Fruit fly (Drosophila melanogaster) whole organism, embryonic: ENCODE results near the gene stumps.

Source experiments
- Abd-B ChIP-seq: fragments of 200-800 bp; sonication (Bioruptor generic); optimal IDR thresholded peaks from 2 replicates; lab custom pipeline; 2018; ENCODE audit warnings: missing biosample characterization, mild to moderate bottlenecking, missing genetic modification characterization, moderate library complexity
- CG10147 ChIP-seq: fragments of 200-800 bp; sonication (Bioruptor generic); optimal IDR thresholded peaks from 2 replicates; lab custom pipeline; 2019; ENCODE audit warnings: missing biosample characterization, mild to moderate bottlenecking, missing genetic modification characterization, moderate library complexity
- CG11696 ChIP-seq: fragments of 200-800 bp; sonication (Bioruptor generic); IDR thresholded peaks from 2 replicates; pipeline ENCODE4 v1.3.6; 2022; ENCODE audit warnings: missing biosample characterization, missing genetic modification characterization
- CG12104 ChIP-seq: fragments of 200-800 bp; sonication (Bioruptor generic); optimal IDR thresholded peaks from 3 replicates; lab custom pipeline; 2016; ENCODE audit warnings: missing biosample characterization, missing genetic modification characterization
- CG14014 ChIP-seq: fragments of 200-800 bp; sonication (Bioruptor generic); IDR thresholded peaks from 2 replicates; pipeline ENCODE4 v1.3.6; 2022; ENCODE audit warnings: missing biosample characterization, missing genetic modification characterization
- CG14710 ChIP-seq: fragments of 200-800 bp; sonication (Bioruptor generic); optimal IDR thresholded peaks from 3 replicates; lab custom pipeline; 2019; ENCODE audit warnings: missing biosample characterization, mild to moderate bottlenecking, missing genetic modification characterization, moderate library complexity
- CG15479 ChIP-seq: fragments of 200-800 bp; sonication (Bioruptor generic); optimal IDR thresholded peaks from 3 replicates; lab custom pipeline; 2019; ENCODE audit warnings: missing biosample characterization, mild to moderate bottlenecking, missing genetic modification characterization, moderate library complexity
- CG1602 ChIP-seq: fragments of 200-800 bp; sonication (Bioruptor generic); optimal IDR thresholded peaks from 3 replicates; lab custom pipeline; 2016; ENCODE audit warnings: missing biosample characterization, missing genetic modification characterization
- CG18262 ChIP-seq: fragments of 200-800 bp; optimal IDR thresholded peaks from 3 replicates; lab custom pipeline; 2019; ENCODE audit warnings: missing biosample characterization, mild to moderate bottlenecking, missing genetic modification characterization, moderate library complexity
- CG2120 ChIP-seq: fragments of 200-800 bp; sonication (Bioruptor generic); optimal IDR thresholded peaks from 3 replicates; lab custom pipeline; 2016; ENCODE audit warnings: missing biosample characterization, missing genetic modification characterization
- CG32532 ChIP-seq: fragments of 200-800 bp; sonication (Bioruptor generic); IDR thresholded peaks from 2 replicates; pipeline ENCODE4 v1.3.6; 2022; ENCODE audit warnings: missing biosample characterization, missing genetic modification characterization
- CG32767 ChIP-seq: fragments of 200-800 bp; sonication (Bioruptor generic); IDR thresholded peaks from 2 replicates; pipeline ENCODE4 v1.3.6; 2022; ENCODE audit warnings: missing biosample characterization, missing genetic modification characterization
- CG3407 ChIP-seq: fragments of 200-800 bp; sonication (Bioruptor generic); optimal IDR thresholded peaks from 2 replicates; lab custom pipeline; 2018; ENCODE audit warnings: missing biosample characterization, mild to moderate bottlenecking, missing genetic modification characterization
- CG4282 ChIP-seq: fragments of 200-800 bp; sonication (Bioruptor generic); optimal IDR thresholded peaks from 2 replicates; lab custom pipeline; 2016; ENCODE audit warnings: missing biosample characterization, missing genetic modification characterization
- CG7745 ChIP-seq: fragments of 200-800 bp; sonication (Bioruptor generic); optimal IDR thresholded peaks from 2 replicates; lab custom pipeline; 2018; ENCODE audit warnings: missing biosample characterization, mild to moderate bottlenecking, missing genetic modification characterization, moderate library complexity
- CG7839 ChIP-seq: fragments of 200-800 bp; sonication (Bioruptor generic); optimal IDR thresholded peaks from 3 replicates; lab custom pipeline; 2018; ENCODE audit warnings: missing biosample characterization, mild to moderate bottlenecking, missing genetic modification characterization, moderate library complexity
- CG8924 ChIP-seq: fragments of 200-800 bp; optimal IDR thresholded peaks from 3 replicates; lab custom pipeline; 2019; ENCODE audit warnings: missing biosample characterization, mild to moderate bottlenecking, missing genetic modification characterization, moderate library complexity
- CG9437 ChIP-seq: fragments of 200-800 bp; sonication (Bioruptor generic); optimal IDR thresholded peaks from 2 replicates; lab custom pipeline; 2018; ENCODE audit warnings: missing biosample characterization, mild to moderate bottlenecking, missing genetic modification characterization
- D ChIP-seq, 2 experiments: fragments of 200-800 bp in 1 of 2; fragments of >200 bp in 1 of 2; sonication (Bioruptor generic) in 1 of 2; optimal IDR thresholded peaks; 2 replicates in 1 of 2; 3 replicates in 1 of 2; lab custom pipeline; 2017; ENCODE audit warnings: mild to moderate bottlenecking in 1 of 2, missing biosample characterization in 1 of 2, missing genetic modification characterization in 1 of 2, missing genetic modification reagents in 1 of 2
- D19B ChIP-seq: fragments of 200-800 bp; sonication (Bioruptor generic); optimal IDR thresholded peaks from 2 replicates; lab custom pipeline; 2017; ENCODE audit warnings: missing biosample characterization, mild to moderate bottlenecking, missing genetic modification characterization
- Drgx ChIP-seq: fragments of 200-800 bp; sonication (Bioruptor generic); IDR thresholded peaks from 2 replicates; pipeline ENCODE4 v1.3.6; 2022; ENCODE audit warnings: missing biosample characterization, missing genetic modification characterization
- Elba2 ChIP-seq: fragments of 200-800 bp; sonication (Bioruptor generic); optimal IDR thresholded peaks from 3 replicates; lab custom pipeline; 2016; ENCODE audit warnings: missing biosample characterization, missing genetic modification characterization
- HLH4C ChIP-seq: fragments of 200-800 bp; sonication (Bioruptor generic); IDR thresholded peaks from 3 replicates; pipeline ENCODE4 v1.3.6; 2022; ENCODE audit warnings: missing biosample characterization, missing genetic modification characterization; ENCODE audit not compliant: partially characterized antibody
- Hmr ChIP-seq: fragments of 200-800 bp; sonication (Bioruptor generic); optimal IDR thresholded peaks from 3 replicates; lab custom pipeline; 2017; ENCODE audit warnings: mild to moderate bottlenecking, missing biosample characterization, missing genetic modification reagents, missing genetic modification characterization
- Max ChIP-seq: fragments of 200-800 bp; sonication (Bioruptor generic); optimal IDR thresholded peaks from 2 replicates; lab custom pipeline; 2016; ENCODE audit warnings: missing biosample characterization, mild to moderate bottlenecking, missing genetic modification characterization
- Med ChIP-seq: fragments of 200-800 bp; sonication (Bioruptor generic); peaks from one replicate; lab custom pipeline; 2016; ENCODE audit warnings: missing biosample characterization, missing genetic modification characterization, mild to moderate bottlenecking, inconsistent platforms, moderate library complexity
- Nf-YA ChIP-seq: fragments of 200-800 bp; sonication (Bioruptor generic); IDR thresholded peaks from 2 replicates; pipeline ENCODE4 v1.3.6; 2022; ENCODE audit warnings: missing biosample characterization, missing genetic modification characterization
- Nf-YB ChIP-seq: fragments of 200-800 bp; sonication (Bioruptor generic); optimal IDR thresholded peaks from 3 replicates; lab custom pipeline; 2019; ENCODE audit warnings: missing biosample characterization, mild to moderate bottlenecking, missing genetic modification characterization, moderate library complexity
- Pdp1 ChIP-seq, 2 experiments: fragments of 200-800 bp; sonication (Bioruptor generic); optimal IDR thresholded peaks; 3 replicates each; lab custom pipeline; 2016; ENCODE audit warnings: missing biosample characterization in 2 of 2, missing genetic modification characterization in 2 of 2, mild to moderate bottlenecking in 1 of 2, moderate library complexity in 1 of 2
- Scr ChIP-seq: fragments of 200-800 bp; sonication (Bioruptor generic); IDR thresholded peaks from 2 replicates; pipeline ENCODE4 v1.3.6; 2022; ENCODE audit warnings: missing biosample characterization, missing genetic modification characterization; ENCODE audit not compliant: partially characterized antibody
- Trl ChIP-seq, 3 experiments: fragments of >200 bp in 2 of 3; fragments of 200-800 bp in 1 of 3; sonication (Bioruptor generic) in 1 of 3; optimal IDR thresholded peaks; 2 replicates in 1 of 3; 3 replicates in 2 of 3; lab custom pipeline; 2016 to 2017; ENCODE audit warnings: missing biosample characterization in 1 of 3, missing genetic modification characterization in 1 of 3
- chinmo ChIP-seq: fragments of 200-800 bp; sonication (Bioruptor generic); IDR thresholded peaks from 4 replicates; pipeline ENCODE4 v1.3.6; 2022; ENCODE audit warnings: missing biosample characterization, missing genetic modification characterization; ENCODE audit not compliant: partially characterized antibody
- crp ChIP-seq, 2 experiments: fragments of 200-800 bp; sonication (Bioruptor generic); optimal IDR thresholded peaks; 2 replicates in 1 of 2; 3 replicates in 1 of 2; lab custom pipeline; 2017; ENCODE audit warnings: missing biosample characterization in 2 of 2, missing genetic modification characterization in 2 of 2, mild to moderate bottlenecking in 1 of 2, moderate library complexity in 1 of 2
- emc ChIP-seq: fragments of 200-800 bp; sonication (Bioruptor generic); optimal IDR thresholded peaks from 2 replicates; lab custom pipeline; 2016; ENCODE audit warnings: missing biosample characterization, missing genetic modification characterization
- her ChIP-seq: fragments of 200-800 bp; sonication (Bioruptor generic); optimal IDR thresholded peaks from 2 replicates; lab custom pipeline; 2016; ENCODE audit warnings: missing biosample characterization, missing genetic modification characterization
- insv ChIP-seq, 2 experiments: fragments of 200-800 bp; sonication (Bioruptor generic); optimal IDR thresholded peaks; 3 replicates each; lab custom pipeline; 2016 to 2018; ENCODE audit warnings: missing biosample characterization in 2 of 2, missing genetic modification characterization in 2 of 2
- lbe ChIP-seq: fragments of 200-800 bp; sonication (Bioruptor generic); optimal IDR thresholded peaks from 2 replicates; lab custom pipeline; 2016; ENCODE audit warnings: missing biosample characterization, mild to moderate bottlenecking, missing genetic modification characterization
- mld ChIP-seq: fragments of 200-800 bp; sonication (Bioruptor generic); IDR thresholded peaks from 3 replicates; pipeline ENCODE4 v1.3.6; 2022; ENCODE audit warnings: missing biosample characterization, missing genetic modification characterization; ENCODE audit not compliant: partially characterized antibody
- ssp ChIP-seq: fragments of 200-800 bp; sonication (Bioruptor generic); IDR thresholded peaks from 2 replicates; pipeline ENCODE4 v1.3.6; 2022; ENCODE audit warnings: missing biosample characterization, missing genetic modification characterization
- tna ChIP-seq: fragments of 200-800 bp; sonication (Bioruptor generic); IDR thresholded peaks from 2 replicates; pipeline ENCODE4 v1.3.6; 2022; ENCODE audit warnings: missing biosample characterization, missing genetic modification characterization; ENCODE audit not compliant: partially characterized antibody
- zen ChIP-seq: fragments of 200-800 bp; sonication (Bioruptor generic); optimal IDR thresholded peaks from 3 replicates; lab custom pipeline; 2018; ENCODE audit warnings: missing biosample characterization, mild to moderate bottlenecking, missing genetic modification characterization, moderate library complexity
- zfh2 ChIP-seq: fragments of 200-800 bp; sonication (Bioruptor generic); optimal IDR thresholded peaks from 2 replicates; lab custom pipeline; 2016; ENCODE audit warnings: missing biosample characterization, missing genetic modification characterization

Gene stumps

DNA sequence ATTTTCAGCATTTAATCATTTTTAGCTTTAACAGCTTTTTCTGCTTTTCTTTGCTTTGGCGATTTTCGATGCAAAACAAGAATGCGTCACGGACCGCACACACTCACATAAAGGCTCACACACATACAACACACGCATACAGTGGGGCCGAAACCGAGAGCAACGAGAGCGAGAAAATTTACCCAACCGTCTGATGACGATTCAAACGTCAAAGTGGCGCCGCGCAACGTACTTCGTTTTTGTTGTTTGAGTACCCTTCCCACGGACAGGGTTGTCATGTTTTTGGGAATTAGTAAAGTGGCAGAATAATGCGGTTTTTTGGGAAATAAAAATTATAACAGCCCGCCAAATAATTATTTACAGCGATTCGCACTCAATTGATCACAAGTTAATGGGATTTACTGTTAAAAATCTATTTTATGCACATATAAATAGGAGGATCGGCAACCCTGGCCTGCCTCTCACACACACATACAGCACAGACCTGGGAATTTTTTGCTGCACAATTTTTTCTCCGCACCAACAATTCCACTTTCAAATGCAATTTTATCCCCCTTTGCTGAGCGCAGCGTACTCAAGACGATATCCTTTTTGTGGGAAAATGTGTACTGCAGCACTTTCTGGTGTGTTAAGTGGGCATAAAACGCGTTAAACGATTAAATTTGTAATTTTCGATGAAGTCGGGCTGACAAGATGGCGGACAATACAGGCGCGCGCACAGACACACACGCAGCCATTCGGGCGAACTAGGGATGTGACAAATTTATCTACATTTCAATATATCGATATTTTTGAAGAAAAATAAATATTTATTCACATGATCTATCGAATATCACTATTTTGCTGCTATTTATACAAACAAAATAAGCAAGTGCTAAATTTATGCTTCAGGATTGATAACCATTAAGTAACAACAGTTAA lies 78.2 kb downstream of the stumps start (continued):
- TF ChIP-seq Abd-B (peak; percentile 90), her (GFP tag; lab: Kevin White, UChicago) (peak; percentile 90), CG32767 (GFP tag; lab: Robert Waterston, UW) (peak; percentile 89), Max (GFP tag; lab: Kevin White, UChicago) (peak; percentile 92), zen (tag; lab: Kevin White, UChicago) (peak; percentile 91), CG8924 (tag; lab: Kevin White, UChicago) (peak; percentile 95), CG15479 (GFP tag; lab: Kevin White, UChicago) (peak; percentile 93), CG1602 (GFP tag; lab: Kevin White, UChicago) (peak; percentile 90)
- TF ChIP-seq, all 482 proteins: peak for 445

DNA sequence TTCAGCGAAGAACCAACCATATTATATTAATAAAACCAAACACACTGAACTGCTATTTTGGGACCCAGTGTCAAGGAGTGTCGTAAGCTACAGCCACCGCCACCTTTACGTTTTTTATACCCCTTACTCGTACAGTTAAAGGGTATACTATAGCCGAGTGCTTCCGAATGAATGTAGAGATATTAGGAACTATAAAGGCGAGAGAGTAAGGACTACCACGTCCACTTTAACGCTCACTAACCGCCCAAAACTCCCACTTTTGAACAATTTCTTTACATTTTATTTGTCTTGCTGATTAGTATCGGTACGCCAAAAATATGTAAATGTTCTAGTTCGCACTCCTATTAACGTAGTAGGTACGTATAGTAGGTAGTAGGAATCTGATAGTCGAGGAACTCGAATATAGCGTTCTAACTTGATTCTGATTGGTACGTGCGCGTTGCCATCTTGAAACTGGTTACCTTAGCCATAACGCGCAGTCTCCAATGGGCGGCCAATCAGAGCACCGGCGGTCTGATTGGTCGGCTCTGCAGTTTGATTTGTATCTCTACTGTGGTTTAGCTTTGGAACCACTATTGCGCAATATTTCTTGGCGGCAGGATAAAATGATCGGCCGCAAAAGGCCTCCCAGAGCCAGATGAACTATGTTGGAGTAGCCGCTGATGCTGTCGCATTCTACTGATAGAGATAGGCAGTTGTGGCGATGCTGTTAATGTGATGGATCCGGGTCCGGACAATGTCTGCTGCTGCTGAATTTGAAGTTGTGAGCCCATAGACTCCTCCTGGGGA lies 79.1 kb downstream of the stumps start:
- TF ChIP-seq CG9437 = peak; percentile 92
- peak; percentile 99 for TF ChIP-seq Nf-YB (GFP tag; lab: Kevin White, UChicago)
- 0 out of 2 replicates have a peak, but pooled peaks have one; percentile 7 for TF ChIP-seq CG14014
- peak; percentile 70 for TF ChIP-seq D (optimal IDR thresholded peaks at IDR 0.05; lab: Kevin White, UChicago)
- no peak for TF ChIP-seq D (GFP tag; optimal IDR thresholded peaks at IDR 0.05; lab: Kevin White, UChicago)
- peak; percentile 2 for TF ChIP-seq Hmr
- no peak for TF ChIP-seq lbe (GFP tag; lab: Kevin White, UChicago)
- 0 out of 3 replicates have a peak, but pooled peaks have one; percentile 18 for TF ChIP-seq mld (GFP tag; lab: Robert Waterston, UW)
- TF ChIP-seq CG7839 (tag; lab: Kevin White, UChicago) = peak; percentile 24
- no peak for TF ChIP-seq ssp (GFP tag; lab: Robert Waterston, UW)
- TF ChIP-seq emc (GFP tag; lab: Kevin White, UChicago) = no peak
- TF ChIP-seq CG3407 (GFP tag; lab: Kevin White, UChicago) = no peak
- TF ChIP-seq HLH4C (GFP tag; lab: Robert Waterston, UW) = 0 out of 3 replicates have a peak, but pooled peaks have one; percentile 30
- TF ChIP-seq CG10147 (GFP tag; lab: Kevin White, UChicago) = peak; percentile 5
- TF ChIP-seq CG11696 (GFP tag; lab: Robert Waterston, UW) = no peak
- TF ChIP-seq D19B (GFP tag; lab: Kevin White, UChicago) = peak; percentile 90
- 0 out of 2 replicates have a peak, but pooled peaks have one; percentile 11 for TF ChIP-seq Drgx (GFP tag; lab: Robert Waterston, UW)
- no peak for TF ChIP-seq crp (GFP tag; optimal IDR thresholded peaks at IDR 0.05; lab: Kevin White, UChicago)
- TF ChIP-seq CG32532 (GFP tag; lab: Robert Waterston, UW) = no peak
- peak; percentile 0 for TF ChIP-seq CG2120 (GFP tag; lab: Kevin White, UChicago)
- TF ChIP-seq chinmo = peak; percentile 69; the same call in 2 of the 4 replicates
- peak; percentile 98 for TF ChIP-seq Elba2 (GFP tag; lab: Kevin White, UChicago)
- no peak for TF ChIP-seq CG12104 (GFP tag; lab: Kevin White, UChicago)
- no peak for TF ChIP-seq CG7745 (tag; lab: Kevin White, UChicago)
- TF ChIP-seq tna (GFP tag; lab: Robert Waterston, UW) = 0 out of 2 replicates have a peak, but pooled peaks have one; percentile 22
- TF ChIP-seq Trl (optimal IDR thresholded peaks at IDR 0.05; lab: Kevin White, UChicago) = no peak
- no peak for TF ChIP-seq Trl (GFP tag; optimal IDR thresholded peaks at IDR 0.05; lab: Kevin White, UChicago)
- TF ChIP-seq zen (tag; lab: Kevin White, UChicago) = peak; percentile 9
- peak; percentile 85 for TF ChIP-seq Med (GFP tag; lab: Kevin White, UChicago)
- peak; percentile 97 to 100 for TF ChIP-seq insv (GFP tag; optimal IDR thresholded peaks at IDR 0.05; lab: Kevin White, UChicago)
- peak; percentile 2 for TF ChIP-seq zfh2 (GFP tag; lab: Kevin White, UChicago)
- TF ChIP-seq CG14710 (tag; lab: Kevin White, UChicago) = no peak
- peak; percentile 66 for TF ChIP-seq Nf-YA (GFP tag; lab: Robert Waterston, UW)
- TF ChIP-seq CG18262 = no peak
- peak in 1 of 2 experiments; percentile 70 for TF ChIP-seq Pdp1 (GFP tag; optimal IDR thresholded peaks at IDR 0.05; lab: Kevin White, UChicago)
- TF ChIP-seq Scr (GFP tag; lab: Robert Waterston, UW) = peak; percentile 7; the same call in 1 of the 2 replicates
- TF ChIP-seq CG4282 (GFP tag; lab: Kevin White, UChicago) = no peak
